Fruit fly (Drosophila melanogaster) ovary, adult (tissue): ENCODE measurements around the gene GstD6.
A peak's percentile ranks its signal among the peaks of the same experiment; 100 is the strongest.

Source experiments
- CG17801 ChIP-seq: fragments of 200-800 bp; optimal IDR thresholded peaks from 2 replicates; lab custom pipeline; 2019; ENCODE audit warnings: missing biosample characterization, mild to moderate bottlenecking, missing genetic modification characterization, moderate library complexity; ENCODE audit not compliant: partially characterized antibody

Gene GstD6

dm6 chr3R:12386965-12387364, 10.0 kb downstream of the GstD6 start, which contains the start of gene CG33098:
TSS of gene CG33098 (plus strand) at chr3R:12387188.
- no peak for TF ChIP-seq CG17801

- no peak for TF ChIP-seq CG17801
These were observed 19.0 kb downstream of the GstD6 start, which contains the start of the genes CG10096 and CG10097 for dm6 chr3R:12395880-12396279. TSS of gene CG10096 (minus strand) at chr3R:12395980. TSS of gene CG10097 (minus strand) at chr3R:12395980.

- TF ChIP-seq CG17801, result peak; percentile 19
These were observed 21.1 kb downstream of the GstD6 start for dm6 chr3R:12398054-12398453.

- no peak for TF ChIP-seq CG17801
These were observed 21.8 kb downstream of the GstD6 start, which contains the start of gene Cyp9f3 for dm6 chr3R:12398620-12399247. TSS of gene Cyp9f3 (minus strand) at chr3R:12398929.

- peak; percentile 67 for TF ChIP-seq CG17801
These were observed 24.9 kb downstream of the GstD6 start, which contains the start of gene DNAlig3 for dm6 chr3R:12401672-12402296. TSS of gene DNAlig3 (minus strand) at chr3R:12401839.

dm6 chr3R:12402935-12403334, 26.0 kb downstream of the GstD6 start:
- peak; percentile 100 for TF ChIP-seq CG17801

- TF ChIP-seq CG17801, result no peak
These were observed 28.2 kb downstream of the GstD6 start for dm6 chr3R:12405134-12405533.

- no peak for TF ChIP-seq CG17801
These were observed 29.0 kb downstream of the GstD6 start, which contains the start of gene Cyp9f2 for dm6 chr3R:12405928-12406234. TSS of gene Cyp9f2 (minus strand) at chr3R:12406028.

dm6 chr3R:12406235-12407196, 29.6 kb downstream of the GstD6 start, which contains the start of gene CG5167:
TSS of gene CG5167 (plus strand) at chr3R:12406532.
- peak; percentile 75 for TF ChIP-seq CG17801

dm6 chr3R:12408160-12408559, 31.2 kb downstream of the GstD6 start, which contains the start of gene CG5196:
TSS of gene CG5196 (plus strand) at chr3R:12408316.
- peak; percentile 25 for TF ChIP-seq CG17801

dm6 chr3R:12411449-12411848, 34.5 kb downstream of the GstD6 start:
- no peak for TF ChIP-seq CG17801

- peak; percentile 41 for TF ChIP-seq CG17801
These were observed 36.5 kb downstream of the GstD6 start, which contains the start of the genes Dip-C and pps for dm6 chr3R:12413274-12413958. TSS of gene Dip-C (minus strand) at chr3R:12413759. TSS of gene pps (plus strand) at chr3R:12413828.

- TF ChIP-seq CG17801, result no peak
These were observed 45.5 kb downstream of the GstD6 start, which contains the start of the genes Scgbeta and CG17202 for dm6 chr3R:12422379-12422975. TSS of gene Scgbeta (minus strand) at chr3R:12422429. TSS of gene CG17202 (plus strand) at chr3R:12422768.

dm6 chr3R:12423997-12424396, 47.1 kb downstream of the GstD6 start:
- no peak for TF ChIP-seq CG17801
